Fruit fly (Drosophila melanogaster) whole organism, adult: Measurements from ENCODE around the gene Hmx.
A peak's percentile ranks its signal among the peaks of the same experiment; 100 is the strongest.

Experiments
- CG14711 ChIP-seq: fragments of 200-800 bp; sonication (Bioruptor generic); optimal IDR thresholded peaks from 2 replicates; lab custom pipeline; 2018; ENCODE audit warnings: missing biosample characterization, mild to moderate bottlenecking, missing genetic modification characterization, moderate library complexity
- CG33017 ChIP-seq: fragments of 200-800 bp; sonication (Bioruptor generic); optimal IDR thresholded peaks from 2 replicates; lab custom pipeline; 2018; ENCODE audit warnings: missing biosample characterization, mild to moderate bottlenecking, missing genetic modification characterization, moderate library complexity
- Clk ChIP-seq: fragments of 200-800 bp; sonication (Bioruptor generic); optimal IDR thresholded peaks from 2 replicates; lab custom pipeline; 2017; ENCODE audit warnings: missing biosample characterization, missing genetic modification characterization
- Crg-1 ChIP-seq: fragments of 200-800 bp; sonication (Bioruptor generic); optimal IDR thresholded peaks from 2 replicates; lab custom pipeline; 2016; ENCODE audit warnings: missing biosample characterization, missing genetic modification characterization
- Mnt ChIP-seq: fragments of 200-800 bp; sonication (Bioruptor generic); optimal IDR thresholded peaks from 2 replicates; lab custom pipeline; 2016; ENCODE audit warnings: missing biosample characterization, mild to moderate bottlenecking, missing genetic modification characterization
- cic ChIP-seq: fragments of 200-800 bp; sonication (Bioruptor generic); optimal IDR thresholded peaks from 2 replicates; lab custom pipeline; 2017; ENCODE audit warnings: missing biosample characterization, mild to moderate bottlenecking, missing genetic modification characterization, moderate library complexity
- cnc ChIP-seq, 2 experiments: fragments of >200 bp; optimal IDR thresholded peaks; 2 replicates each; lab custom pipeline; 2017
- kay ChIP-seq: fragments of 200-800 bp; sonication (Bioruptor generic); peaks from one replicate; lab custom pipeline; 2016; ENCODE audit warnings: missing biosample characterization, missing genetic modification characterization, borderline replicate concordance
- ovo ChIP-seq: fragments of 200-800 bp; sonication (Bioruptor generic); optimal IDR thresholded peaks from 2 replicates; lab custom pipeline; 2016; ENCODE audit warnings: missing biosample characterization, missing genetic modification characterization
- pad ChIP-seq: fragments of 200-800 bp; sonication (Bioruptor generic); optimal IDR thresholded peaks from 3 replicates; lab custom pipeline; 2017; ENCODE audit warnings: missing biosample characterization, missing genetic modification characterization, mild to moderate bottlenecking, moderate library complexity, missing genetic modification reagents

DNA sequence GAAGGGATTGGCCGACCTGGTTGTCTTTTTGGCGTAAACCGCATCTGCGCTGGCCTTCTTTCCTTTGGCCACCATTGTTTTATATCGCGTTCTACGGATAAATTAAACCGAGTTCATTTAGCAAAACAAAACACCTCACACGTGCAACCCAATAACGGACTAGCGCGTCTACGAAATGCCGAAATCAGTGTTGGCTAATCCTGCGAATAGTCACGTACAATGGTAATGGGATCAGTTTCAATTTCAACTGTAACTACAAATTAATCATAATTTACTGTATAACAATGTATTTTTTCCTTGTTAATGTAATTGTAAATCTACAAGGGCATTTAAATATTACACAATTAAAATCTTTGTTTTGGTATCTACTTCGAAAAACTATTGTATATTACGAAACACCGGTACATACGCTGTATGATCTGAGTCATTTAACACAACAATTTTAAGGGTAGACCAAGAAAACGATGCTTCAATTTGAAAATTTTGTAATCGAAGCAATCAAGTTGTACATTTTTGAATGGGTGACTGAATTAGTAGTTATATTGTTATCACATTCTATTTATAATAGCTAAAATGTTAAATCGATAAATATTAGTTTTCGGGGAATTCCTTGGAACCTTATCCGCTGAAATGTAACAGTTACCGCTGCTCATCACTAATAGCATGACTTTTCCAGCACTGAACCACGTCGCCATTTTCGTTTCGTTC lies 18.8 kb upstream of the Hmx start, which contains the start of gene SF1:
- TF ChIP-seq cic (GFP tag; lab: Kevin White, UChicago) = no peak
- no peak for TF ChIP-seq CG33017 (tag; lab: Kevin White, UChicago)
- peak; percentile 27 for TF ChIP-seq Crg-1 (GFP tag; lab: Kevin White, UChicago)
- peak; percentile 95 for TF ChIP-seq Mnt (GFP tag; lab: Kevin White, UChicago)
- no peak for TF ChIP-seq cnc (optimal IDR thresholded peaks at IDR 0.05; lab: Kevin White, UChicago)
- no peak for TF ChIP-seq Clk
- TF ChIP-seq kay (GFP tag; lab: Kevin White, UChicago) = no peak
- peak; percentile 44 for TF ChIP-seq ovo
- no peak for TF ChIP-seq CG14711
- TF ChIP-seq pad = peak; percentile 50
